Worm (Caenorhabditis elegans): Measurements from ENCODE around the gene egas-2.
A peak's percentile ranks its signal among the peaks of the same experiment; 100 is the strongest.

The egas-2 gene

DNA sequence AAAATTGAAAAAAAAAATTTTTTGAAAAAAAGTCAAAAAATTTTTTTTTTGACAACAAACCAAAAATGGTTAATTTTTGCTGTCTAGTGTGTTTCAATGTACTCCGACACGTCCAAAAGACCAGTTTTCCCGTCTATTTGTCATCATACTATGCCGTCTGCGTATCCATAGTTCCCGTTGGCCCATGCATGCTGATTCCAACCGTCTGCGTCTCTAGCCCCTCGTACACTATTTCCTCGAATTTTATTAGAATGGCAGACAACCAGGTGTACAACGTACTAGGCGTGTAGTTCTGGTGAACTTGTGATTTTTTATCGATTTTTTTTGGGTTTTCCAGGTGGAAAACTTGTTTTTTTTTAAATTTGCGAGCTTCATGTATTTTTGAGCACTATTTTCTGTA is 35.6 kb upstream of the egas-2 start (continued):
- TF ChIP-seq egl-13 (tag; optimal IDR thresholded peaks at IDR 0.05): no peak
- peak; percentile 51 for TF ChIP-seq blmp-1 (tag; optimal IDR thresholded peaks at IDR 0.05)
- TF ChIP-seq hpl-2 (GFP tag; optimal IDR thresholded peaks at IDR 0.05): no peak
- peak; percentile 79 for TF ChIP-seq lin-14 (GFP tag; optimal IDR thresholded peaks at IDR 0.05)
- TF ChIP-seq sup-37 (GFP tag; optimal IDR thresholded peaks at IDR 0.05): no peak
- TF ChIP-seq elt-3 (tag; optimal IDR thresholded peaks at IDR 0.05): peak in 1 of 6 experiments; percentile 45
- no peak for TF ChIP-seq nhr-11 (tag; optimal IDR thresholded peaks at IDR 0.05)
- TF ChIP-seq fkh-10 (GFP tag; optimal IDR thresholded peaks at IDR 0.05): no peak
- no peak for TF ChIP-seq sox-4 (tag; optimal IDR thresholded peaks at IDR 0.05)
- peak; percentile 43 for TF ChIP-seq swsn-7 (tag; optimal IDR thresholded peaks at IDR 0.05)
- TF ChIP-seq nhr-12 (tag; optimal IDR thresholded peaks at IDR 0.05): no peak
- no peak for TF ChIP-seq alr-1 (tag; optimal IDR thresholded peaks at IDR 0.05; ENCODE audit: borderline replicate concordance)
- peak; percentile 70 for TF ChIP-seq pag-3 (tag; optimal IDR thresholded peaks at IDR 0.05; ENCODE audit: borderline replicate concordance, insufficient read depth)
- TF ChIP-seq sptf-1 (tag; optimal IDR thresholded peaks at IDR 0.05): no peak
- TF ChIP-seq jun-1 (tag; optimal IDR thresholded peaks at IDR 0.05): peak; percentile 17
- TF ChIP-seq ceh-82 (tag; optimal IDR thresholded peaks at IDR 0.05): peak in 2 of 3 experiments; percentile 4 to 45
- TF ChIP-seq fkh-8 (tag; optimal IDR thresholded peaks at IDR 0.05): peak; percentile 65
- no peak for TF ChIP-seq vab-15 (tag; optimal IDR thresholded peaks at IDR 0.05)
- no peak for TF ChIP-seq ces-1 (GFP tag; optimal IDR thresholded peaks at IDR 0.05)
- TF ChIP-seq pqm-1 (tag; optimal IDR thresholded peaks at IDR 0.05): no peak
- peak; percentile 19 for TF ChIP-seq xbp-1 (tag; optimal IDR thresholded peaks at IDR 0.05)
- no peak for TF ChIP-seq zip-4 (GFP tag; optimal IDR thresholded peaks at IDR 0.05)
- peak; percentile 20 to 72 for TF ChIP-seq lin-35 (GFP tag; optimal IDR thresholded peaks at IDR 0.05)
- peak in 1 of 2 experiments; percentile 82 for TF ChIP-seq mdl-1 (tag; optimal IDR thresholded peaks at IDR 0.05)
- peak; percentile 33 for TF ChIP-seq nhr-237 (tag; optimal IDR thresholded peaks at IDR 0.05)
- no peak for TF ChIP-seq pax-3 (tag; optimal IDR thresholded peaks at IDR 0.05)
- TF ChIP-seq rnt-1 (tag; optimal IDR thresholded peaks at IDR 0.05): no peak
- no peak for TF ChIP-seq ztf-11 (tag; optimal IDR thresholded peaks at IDR 0.05)
- TF ChIP-seq unc-86 (tag; optimal IDR thresholded peaks at IDR 0.05): no peak
- TF ChIP-seq C16A3.4 (tag; optimal IDR thresholded peaks at IDR 0.05): peak; percentile 20
- TF ChIP-seq dpl-1 (GFP tag; optimal IDR thresholded peaks at IDR 0.05): peak in 2 of 3 experiments; percentile 15 to 18
- TF ChIP-seq mab-9 (GFP tag; IDR thresholded peaks at IDR 0.05): no peak
- TF ChIP-seq mef-2 (tag; optimal IDR thresholded peaks at IDR 0.05): no peak
- TF ChIP-seq hlh-4 (tag; optimal IDR thresholded peaks at IDR 0.05): no peak
- no peak for TF ChIP-seq aha-1 (tag; optimal IDR thresholded peaks at IDR 0.05)
- no peak for TF ChIP-seq lin-13 (GFP tag; optimal IDR thresholded peaks at IDR 0.05)
- no peak for TF ChIP-seq ama-1 (optimal IDR thresholded peaks at IDR 0.05)
- no peak for TF ChIP-seq unc-62 (GFP tag; optimal IDR thresholded peaks at IDR 0.05)
- TF ChIP-seq unc-98 (GFP tag; IDR thresholded peaks at IDR 0.05): no peak
- TF ChIP-seq fkh-4 (tag; optimal IDR thresholded peaks at IDR 0.05; ENCODE audit: borderline replicate concordance): no peak
- TF ChIP-seq snpc-4 (tag; optimal IDR thresholded peaks at IDR 0.05): no peak
- no peak for TF ChIP-seq efl-3 (GFP tag; optimal IDR thresholded peaks at IDR 0.05)
- peak; percentile 76 for TF ChIP-seq nhr-20 (tag; optimal IDR thresholded peaks at IDR 0.05)
- TF ChIP-seq fos-1 (tag; optimal IDR thresholded peaks at IDR 0.05): peak; percentile 23
- TF ChIP-seq dsc-1 (tag; optimal IDR thresholded peaks at IDR 0.05): no peak
- TF ChIP-seq ets-5 (GFP tag; IDR thresholded peaks at IDR 0.05): no peak
- TF ChIP-seq aly-2 (tag; optimal IDR thresholded peaks at IDR 0.05): no peak
- TF ChIP-seq nhr-77 (tag; optimal IDR thresholded peaks at IDR 0.05): peak; percentile 46
- peak; percentile 51 for TF ChIP-seq tbx-2 (tag; optimal IDR thresholded peaks at IDR 0.05)
